Fruit fly (Drosophila melanogaster) whole organism, wandering third instar larva: ENCODE data around the gene Anp.

ENCODE experiments used
- Abd-B ChIP-seq: fragments of >200 bp; optimal IDR thresholded peaks from 2 replicates; lab custom pipeline; 2017; ENCODE audit warnings: missing biosample characterization, missing genetic modification characterization
- CG32264 ChIP-seq: fragments of 200-800 bp; sonication (Bioruptor generic); optimal IDR thresholded peaks from 2 replicates; lab custom pipeline; 2016; ENCODE audit warnings: missing biosample characterization, missing genetic modification characterization
- CG9705 ChIP-seq: fragments of 200-800 bp; sonication (Bioruptor generic); optimal IDR thresholded peaks from 2 replicates; lab custom pipeline; 2018; ENCODE audit warnings: missing biosample characterization, mild to moderate bottlenecking, missing genetic modification characterization
- CrebA ChIP-seq: fragments of 200-800 bp; sonication (Bioruptor generic); optimal IDR thresholded peaks from 2 replicates; lab custom pipeline; 2016; ENCODE audit warnings: missing biosample characterization, mild to moderate bottlenecking, missing genetic modification characterization, borderline replicate concordance
- GATAd ChIP-seq: sonication (Bioruptor generic); optimal IDR thresholded peaks from 2 replicates; lab custom pipeline; 2016; ENCODE audit warnings: missing biosample characterization, missing genetic modification characterization
- HLH106 ChIP-seq: fragments of 200-800 bp; optimal IDR thresholded peaks from 3 replicates; lab custom pipeline; 2019; ENCODE audit warnings: missing biosample characterization, mild to moderate bottlenecking, missing genetic modification characterization, moderate library complexity
- Hnf4 ChIP-seq: fragments of 200-800 bp; sonication (Bioruptor generic); optimal IDR thresholded peaks from 2 replicates; lab custom pipeline; 2016; ENCODE audit warnings: missing biosample characterization, mild to moderate bottlenecking, missing genetic modification characterization
- Hr78 ChIP-seq: fragments of >200 bp; optimal IDR thresholded peaks from 2 replicates; lab custom pipeline; 2017; ENCODE audit warnings: missing biosample characterization, missing genetic modification characterization
- Hr83 ChIP-seq: fragments of 200-300 bp; sonication (Bioruptor generic); optimal IDR thresholded peaks from 2 replicates; lab custom pipeline; 2016; ENCODE audit warnings: missing biosample characterization, mild to moderate bottlenecking, missing genetic modification characterization, moderate library complexity; ENCODE audit not compliant: poor library complexity, severe bottlenecking
- Jra ChIP-seq: sonication (Bioruptor generic); optimal IDR thresholded peaks from 2 replicates; lab custom pipeline; 2016; ENCODE audit warnings: missing biosample characterization, missing genetic modification characterization
- Mio ChIP-seq: sonication (Bioruptor generic); optimal IDR thresholded peaks from 2 replicates; lab custom pipeline; 2016; ENCODE audit warnings: missing biosample characterization, missing genetic modification characterization
- Myc ChIP-seq: fragments of >200 bp; optimal IDR thresholded peaks from 2 replicates; lab custom pipeline; 2017
- N ChIP-seq: fragments of >200 bp; optimal IDR thresholded peaks from 2 replicates; lab custom pipeline; 2018; ENCODE audit warnings: missing biosample characterization, missing external identifiers, missing genetic modification characterization
- OdsH ChIP-seq: fragments of 200-800 bp; sonication (Bioruptor generic); optimal IDR thresholded peaks from 2 replicates; lab custom pipeline; 2016; ENCODE audit warnings: missing biosample characterization, mild to moderate bottlenecking, missing genetic modification characterization
- Rel ChIP-seq, 2 experiments: fragments of 200-800 bp; sonication (Bioruptor generic) in 1 of 2; optimal IDR thresholded peaks; 2 replicates in 1 of 2; 3 replicates in 1 of 2; lab custom pipeline; 2016 to 2019; ENCODE audit warnings: mild to moderate bottlenecking in 2 of 2, missing biosample characterization in 2 of 2, missing genetic modification characterization in 2 of 2, moderate library complexity in 1 of 2
- Sp1 ChIP-seq: fragments of 200-800 bp; sonication (Bioruptor generic); optimal IDR thresholded peaks from 3 replicates; lab custom pipeline; 2019; ENCODE audit warnings: missing biosample characterization, mild to moderate bottlenecking, missing genetic modification characterization, moderate library complexity
- Vsx2 ChIP-seq: fragments of 200-300, 225-300 bp; sonication (Bioruptor generic); optimal IDR thresholded peaks from 2 replicates; lab custom pipeline; 2018; ENCODE audit warnings: missing biosample characterization, missing genetic modification characterization; ENCODE audit not compliant: partially characterized antibody
- br ChIP-seq: fragments of 200-800 bp; sonication (Bioruptor generic); optimal IDR thresholded peaks from 2 replicates; lab custom pipeline; 2016; ENCODE audit warnings: missing biosample characterization, missing genetic modification characterization
- brk ChIP-seq: fragments of 200-800 bp; sonication (Bioruptor generic); optimal IDR thresholded peaks from 2 replicates; lab custom pipeline; 2016; ENCODE audit warnings: missing biosample characterization, mild to moderate bottlenecking, missing genetic modification characterization
- dl ChIP-seq, 2 experiments: fragments of 175-275, 200-275 bp in 1 of 2; fragments of 200-275 bp in 1 of 2; sonication (Bioruptor generic); optimal IDR thresholded peaks; lab custom pipeline; 2018; ENCODE audit warnings: mild to moderate bottlenecking in 2 of 2, missing biosample characterization in 2 of 2, missing genetic modification characterization in 2 of 2, moderate library complexity in 2 of 2; ENCODE audit not compliant: partially characterized antibody in 2 of 2, insufficient read depth in 1 of 2
- dmrt93B ChIP-seq: fragments of 200-800 bp; sonication (Bioruptor generic); optimal IDR thresholded peaks from 2 replicates; lab custom pipeline; 2018; ENCODE audit warnings: missing biosample characterization, mild to moderate bottlenecking, missing genetic modification characterization
- dsf ChIP-seq: sonication (Bioruptor generic); optimal IDR thresholded peaks from 2 replicates; lab custom pipeline; 2016; ENCODE audit warnings: missing biosample characterization, missing genetic modification characterization, borderline replicate concordance
- ey ChIP-seq: fragments of 200-800 bp; sonication (Bioruptor generic); optimal IDR thresholded peaks from 2 replicates; lab custom pipeline; 2016; ENCODE audit warnings: missing biosample characterization, missing genetic modification characterization
- foxo ChIP-seq, 2 experiments: fragments of 200-800 bp; sonication (Bioruptor generic); optimal IDR thresholded peaks; 2 replicates in 1 of 2; 3 replicates in 1 of 2; lab custom pipeline; 2016 to 2017; ENCODE audit warnings: missing biosample characterization in 2 of 2, missing genetic modification characterization in 2 of 2
- fru ChIP-seq: fragments of 200-800 bp; sonication (Bioruptor generic); optimal IDR thresholded peaks from 3 replicates; lab custom pipeline; 2016; ENCODE audit warnings: missing biosample characterization, mild to moderate bottlenecking, missing genetic modification characterization
- h ChIP-seq: fragments of 200-800 bp; sonication (Bioruptor generic); optimal IDR thresholded peaks from 3 replicates; lab custom pipeline; 2016; ENCODE audit warnings: missing biosample characterization, mild to moderate bottlenecking, missing genetic modification characterization
- jim ChIP-seq: fragments of 175-275, 200-325 bp; sonication (Bioruptor generic); optimal IDR thresholded peaks from 2 replicates; lab custom pipeline; 2016; ENCODE audit warnings: missing biosample characterization, mild to moderate bottlenecking, missing genetic modification characterization
- pan ChIP-seq: fragments of >200 bp; optimal IDR thresholded peaks from 2 replicates; lab custom pipeline; 2017
- psq ChIP-seq: fragments of 200-800 bp; sonication (Bioruptor generic); optimal IDR thresholded peaks from 3 replicates; lab custom pipeline; 2017; ENCODE audit warnings: missing biosample characterization, mild to moderate bottlenecking, missing genetic modification characterization, moderate library complexity
- rgr ChIP-seq: fragments of 200-800 bp; sonication (Bioruptor generic); optimal IDR thresholded peaks from 3 replicates; lab custom pipeline; 2016; ENCODE audit warnings: missing biosample characterization, mild to moderate bottlenecking, missing genetic modification characterization
- sage ChIP-seq: fragments of 200-800 bp; sonication (Bioruptor generic); optimal IDR thresholded peaks from 2 replicates; lab custom pipeline; 2016; ENCODE audit warnings: missing biosample characterization, mild to moderate bottlenecking, missing genetic modification characterization
- sv ChIP-seq: fragments of 200-800 bp; sonication (Bioruptor generic); optimal IDR thresholded peaks from 3 replicates; lab custom pipeline; 2016; ENCODE audit warnings: missing biosample characterization, missing genetic modification characterization
- woc ChIP-seq: sonication (Bioruptor generic); optimal IDR thresholded peaks from 2 replicates; lab custom pipeline; 2016; ENCODE audit warnings: missing biosample characterization, mild to moderate bottlenecking, missing genetic modification characterization

Anp gene

DNA sequence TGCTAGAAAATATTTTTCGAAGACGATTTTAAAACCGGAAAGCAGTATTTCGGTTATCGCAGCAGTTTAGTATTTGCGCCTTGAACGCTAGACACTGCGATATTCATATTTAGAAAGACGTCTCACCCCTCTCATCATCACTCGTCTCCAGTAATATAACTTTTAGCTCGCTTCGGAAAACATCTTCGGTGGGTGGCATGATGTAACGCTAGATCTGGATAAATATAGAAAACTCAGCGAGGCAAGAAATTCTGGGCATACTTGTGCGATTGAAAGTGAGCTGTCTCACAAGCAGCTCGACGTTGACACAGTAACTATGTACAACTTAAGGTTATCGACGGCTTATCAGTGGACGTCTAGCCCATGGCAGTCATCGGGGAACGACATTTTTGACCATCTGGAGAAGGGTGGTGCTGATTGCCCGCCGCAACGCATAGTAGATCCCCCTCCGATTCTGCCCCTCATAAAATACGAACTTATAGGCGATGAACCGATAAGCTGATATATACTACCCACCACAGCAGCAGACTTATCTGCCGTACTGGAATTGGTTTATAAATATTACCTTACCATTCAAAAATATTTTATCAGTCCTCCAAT is 5.6 kb upstream of the Anp start:
- no peak for TF ChIP-seq fru (GFP tag; lab: Kevin White, UChicago)
- no peak for TF ChIP-seq CG9705 (GFP tag; lab: Kevin White, UChicago)
- TF ChIP-seq dl (GFP tag; optimal IDR thresholded peaks at IDR 0.05; lab: Kevin White, UChicago; ENCODE audit: insufficient read depth in 1 of 2, partially characterized antibody in 2 of 2) = no peak
- no peak for TF ChIP-seq br (GFP tag; lab: Kevin White, UChicago)
- TF ChIP-seq Rel (GFP tag; optimal IDR thresholded peaks at IDR 0.05; lab: Kevin White, UChicago) = no peak
- peak; percentile 51 for TF ChIP-seq Rel (tag; optimal IDR thresholded peaks at IDR 0.05; lab: Kevin White, UChicago)

- TF ChIP-seq CrebA (GFP tag; lab: Kevin White, UChicago) (no peak), sage (GFP tag; lab: Kevin White, UChicago) (peak; percentile 3), Myc (lab: Kevin White, UChicago) (no peak)
Measured at dm6 chr3R:30205946-30206345, 3.8 kb upstream of the Anp start.

DNA sequence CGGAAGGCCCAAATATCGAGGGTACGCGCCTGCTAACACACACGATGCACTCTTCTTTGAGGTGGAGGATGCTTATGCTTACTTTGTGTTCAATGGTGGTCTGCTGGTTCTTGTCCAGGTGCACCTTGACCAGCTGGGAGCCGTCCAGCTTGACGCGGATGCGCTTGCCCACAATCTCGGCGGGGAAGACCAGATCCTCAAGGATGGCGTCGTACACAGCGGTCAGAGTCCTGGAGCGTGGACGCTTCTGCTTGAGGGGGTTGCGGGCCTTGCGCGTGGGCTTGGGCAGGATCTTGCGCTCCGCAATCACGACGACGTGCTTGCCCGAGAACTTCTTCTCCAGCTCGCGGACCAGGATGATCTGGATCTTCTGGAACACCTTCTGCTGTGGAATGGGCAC is 1.7 kb upstream of the Anp start:
- TF ChIP-seq sage (GFP tag; lab: Kevin White, UChicago) (no peak), psq (GFP tag; lab: Kevin White, UChicago) (no peak), ey (GFP tag; lab: Kevin White, UChicago) (no peak), CG32264 (no peak), Hr83 (GFP tag; lab: Kevin White, UChicago) (no peak), Sp1 (GFP tag; lab: Kevin White, UChicago) (no peak), dl (GFP tag; optimal IDR thresholded peaks at IDR 0.05; lab: Kevin White, UChicago; ENCODE audit: insufficient read depth in 1 of 2, partially characterized antibody in 2 of 2) (no peak), dmrt93B (no peak), Rel (GFP tag; optimal IDR thresholded peaks at IDR 0.05; lab: Kevin White, UChicago) (no peak), Rel (tag; optimal IDR thresholded peaks at IDR 0.05; lab: Kevin White, UChicago) (no peak), OdsH (GFP tag; lab: Kevin White, UChicago) (no peak), Hnf4 (GFP tag; lab: Kevin White, UChicago) (no peak), foxo (GFP tag; optimal IDR thresholded peaks at IDR 0.05; lab: Kevin White, UChicago) (no peak), Hr78 (no peak), jim (no peak), N (GFP tag; lab: Kevin White, UChicago) (no peak)

dm6 chr3R:30208766-30209484 is 823 bp upstream of the Anp start, which contains the start of gene RpS7:
RpS7 (minus strand) TSS chr3R:30209020.
- TF ChIP-seq woc (GFP tag; lab: Kevin White, UChicago) = peak; percentile 29
- TF ChIP-seq Myc (lab: Kevin White, UChicago) = peak; percentile 53
- TF ChIP-seq CG32264 = no peak
- TF ChIP-seq foxo (GFP tag; optimal IDR thresholded peaks at IDR 0.05; lab: Kevin White, UChicago) = peak in 1 of 2 experiments; percentile 44
- no peak for TF ChIP-seq Mio (GFP tag; lab: Kevin White, UChicago)
- no peak for TF ChIP-seq brk
- no peak for TF ChIP-seq pan (lab: Kevin White, UChicago)
- peak; percentile 67 for TF ChIP-seq HLH106 (tag; lab: Kevin White, UChicago)
- TF ChIP-seq Abd-B (GFP tag; lab: Kevin White, UChicago) = no peak
- TF ChIP-seq psq (GFP tag; lab: Kevin White, UChicago) = peak; percentile 47
- TF ChIP-seq Hr83 (GFP tag; lab: Kevin White, UChicago) = peak; percentile 82
- peak; percentile 84 for TF ChIP-seq h (GFP tag; lab: Kevin White, UChicago)
- TF ChIP-seq Sp1 (GFP tag; lab: Kevin White, UChicago) = peak; percentile 77
- TF ChIP-seq Vsx2 = no peak
- peak; percentile 36 for TF ChIP-seq dsf (GFP tag; lab: Kevin White, UChicago)
- peak; percentile 64 for TF ChIP-seq dmrt93B
- peak; percentile 34 for TF ChIP-seq Hnf4 (GFP tag; lab: Kevin White, UChicago)
- peak; percentile 34 for TF ChIP-seq Jra (GFP tag; lab: Kevin White, UChicago)
- peak; percentile 55 for TF ChIP-seq fru (GFP tag; lab: Kevin White, UChicago)
- TF ChIP-seq br (GFP tag; lab: Kevin White, UChicago) = peak; percentile 39
- TF ChIP-seq sv (GFP tag; lab: Kevin White, UChicago) = peak; percentile 56
- peak; percentile 69 for TF ChIP-seq rgr (GFP tag; lab: Kevin White, UChicago)
- peak; percentile 42 for TF ChIP-seq OdsH (GFP tag; lab: Kevin White, UChicago)
- peak; percentile 13 for TF ChIP-seq ey (GFP tag; lab: Kevin White, UChicago)
- no peak for TF ChIP-seq CrebA (GFP tag; lab: Kevin White, UChicago)
- peak; percentile 45 for TF ChIP-seq GATAd (GFP tag; lab: Kevin White, UChicago)
- no peak for TF ChIP-seq jim
- TF ChIP-seq CG9705 (GFP tag; lab: Kevin White, UChicago) = peak; percentile 70
- no peak for TF ChIP-seq Rel (GFP tag; optimal IDR thresholded peaks at IDR 0.05; lab: Kevin White, UChicago)
- TF ChIP-seq Rel (tag; optimal IDR thresholded peaks at IDR 0.05; lab: Kevin White, UChicago) = peak; percentile 49
